Fruit fly (Drosophila melanogaster) ovary, adult (tissue): ENCODE results near the gene Polr2D.

Experiments
- CG17801 ChIP-seq: fragments of 200-800 bp; optimal IDR thresholded peaks from 2 replicates; lab custom pipeline; 2019; ENCODE audit warnings: missing biosample characterization, mild to moderate bottlenecking, missing genetic modification characterization, moderate library complexity; ENCODE audit not compliant: partially characterized antibody

The Polr2D gene

dm6 chr3R:18255281-18255680, at the start of gene Polr2D, which contains the start of the genes Ada2a, Tgs1 and moi:
Gene Polr2D, minus strand, starts transcription at chr3R:18255487.
Gene Ada2a, minus strand, starts transcription at chr3R:18255487.
Gene Tgs1, plus strand, starts transcription at chr3R:18255530.
Gene moi, plus strand, starts transcription at chr3R:18255530.
- TF ChIP-seq CG17801 (GFP tag; lab: Kevin White, UChicago) = peak; percentile 23

dm6 chr3R:18302749-18303148, 47.5 kb upstream of the Polr2D start, which contains the start of gene CG7126:
Gene CG7126, minus strand, starts transcription at chr3R:18302849.
- no peak for TF ChIP-seq CG17801 (GFP tag; lab: Kevin White, UChicago)

DNA sequence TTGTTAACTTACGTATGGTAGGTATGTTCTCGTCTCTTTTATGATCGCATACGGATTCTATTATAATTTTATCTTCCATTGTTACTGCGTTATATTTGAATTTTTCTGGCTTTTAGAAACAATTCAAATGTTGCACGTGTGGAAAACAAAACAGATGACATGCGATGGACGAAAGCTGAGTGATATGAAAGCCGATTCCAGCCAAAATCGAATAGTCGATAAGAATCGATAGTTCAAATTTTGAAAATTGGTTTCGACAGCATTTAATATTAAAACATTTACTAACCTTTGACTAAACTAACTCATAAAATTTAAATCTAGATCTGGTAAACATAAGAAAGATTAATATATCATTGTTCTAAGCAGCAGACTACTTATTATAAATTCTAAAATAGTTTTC, 46.3 kb upstream of the Polr2D start, which contains the start of gene Polr1E:
Polr1E (minus strand) TSS at position 160 of the 400 bp plus-strand sequence.
- no peak for TF ChIP-seq CG17801 (GFP tag; lab: Kevin White, UChicago)

DNA sequence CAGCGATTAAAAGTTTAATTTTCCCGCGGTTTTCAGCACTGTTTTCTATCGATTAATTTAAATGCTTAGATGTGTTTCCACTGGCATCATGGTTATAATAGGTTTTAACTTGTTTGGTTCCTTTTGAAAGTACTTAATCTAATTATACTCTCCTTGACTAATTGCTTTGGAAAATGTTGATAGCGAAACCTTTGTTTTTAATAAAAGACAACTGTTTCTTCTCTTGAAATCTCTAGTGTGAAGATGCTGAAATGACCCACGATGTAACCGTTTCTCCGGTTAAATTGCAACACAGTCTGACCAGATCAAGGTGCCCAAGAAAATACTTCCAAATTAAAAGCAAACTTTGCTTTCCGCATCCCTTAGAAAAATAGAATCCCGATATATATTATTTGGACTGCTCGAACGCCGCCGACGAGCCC, 43.6 kb upstream of the Polr2D start, which contains the start of gene Dlc90F:
Dlc90F (plus strand) TSS at position 330 of the 422 bp plus-strand sequence.
- no peak for TF ChIP-seq CG17801 (GFP tag; lab: Kevin White, UChicago)

DNA sequence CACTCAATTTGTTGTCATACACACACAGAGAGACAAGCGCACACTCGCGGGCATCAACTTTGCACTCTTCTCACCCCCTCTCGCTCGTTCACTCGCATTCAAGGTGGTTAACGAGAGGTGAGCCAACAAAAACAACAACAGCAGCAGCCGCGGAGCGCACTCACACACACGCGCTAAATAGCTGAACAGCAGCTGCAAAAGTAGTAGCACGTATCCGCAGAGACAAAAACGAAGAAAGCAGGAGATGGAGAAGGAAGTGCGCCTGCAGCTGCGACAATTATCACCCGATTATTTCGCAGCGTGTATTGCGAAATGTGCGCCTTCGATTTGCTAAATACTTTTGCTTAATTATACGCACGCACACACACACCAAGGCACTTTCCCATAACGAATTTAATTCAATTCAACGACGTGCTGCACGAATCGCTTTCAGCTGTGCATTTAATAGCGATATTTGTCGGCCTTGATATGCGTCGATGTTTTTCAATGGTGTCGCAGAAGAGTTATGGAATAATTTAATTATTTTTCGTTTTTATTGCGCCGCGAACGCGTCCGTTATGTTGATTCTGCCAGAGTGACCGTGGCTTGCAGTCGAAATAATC, 43.1 kb upstream of the Polr2D start:
- no peak for TF ChIP-seq CG17801 (GFP tag; lab: Kevin White, UChicago)

DNA sequence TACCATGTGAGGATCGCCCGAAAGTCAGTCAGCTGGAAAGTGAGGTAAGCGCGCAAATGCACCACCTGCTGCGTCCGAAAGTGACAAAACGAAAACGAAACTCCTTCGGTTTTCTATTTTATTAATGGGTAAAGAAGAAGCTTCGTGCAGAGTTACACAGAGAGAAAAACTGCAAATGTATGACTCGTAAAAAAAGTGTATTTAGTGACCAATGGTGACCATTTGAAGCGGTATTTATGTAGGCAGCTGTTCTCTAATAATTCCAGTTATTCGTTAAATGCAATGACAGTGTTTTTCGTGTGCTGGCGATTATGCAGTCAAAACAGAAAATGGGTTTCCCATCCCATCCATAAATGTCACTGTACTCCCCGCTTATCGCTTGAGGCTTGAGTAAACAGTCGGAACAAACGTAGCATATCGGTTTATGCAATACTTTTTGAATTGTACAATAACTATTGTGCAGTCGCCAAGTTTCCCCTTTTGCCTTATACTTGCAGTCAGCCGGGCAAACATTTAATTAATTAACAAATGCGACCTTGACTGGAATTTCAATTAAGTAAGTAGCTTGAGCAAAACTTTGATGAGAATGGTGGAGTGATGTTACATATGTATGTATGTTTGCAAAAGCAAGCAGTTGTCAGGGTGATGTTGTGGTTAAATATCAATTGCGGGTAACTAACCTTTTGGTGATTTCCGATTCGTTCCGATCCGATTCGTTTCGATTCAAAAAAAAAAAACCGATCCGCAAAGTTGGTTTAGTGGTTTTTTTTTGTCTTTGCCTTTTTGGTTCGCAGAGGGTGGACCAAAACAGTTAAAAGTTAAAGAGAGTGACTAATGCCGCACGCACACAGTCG, 42.4 kb upstream of the Polr2D start:
- TF ChIP-seq CG17801 (GFP tag; lab: Kevin White, UChicago) = no peak

DNA sequence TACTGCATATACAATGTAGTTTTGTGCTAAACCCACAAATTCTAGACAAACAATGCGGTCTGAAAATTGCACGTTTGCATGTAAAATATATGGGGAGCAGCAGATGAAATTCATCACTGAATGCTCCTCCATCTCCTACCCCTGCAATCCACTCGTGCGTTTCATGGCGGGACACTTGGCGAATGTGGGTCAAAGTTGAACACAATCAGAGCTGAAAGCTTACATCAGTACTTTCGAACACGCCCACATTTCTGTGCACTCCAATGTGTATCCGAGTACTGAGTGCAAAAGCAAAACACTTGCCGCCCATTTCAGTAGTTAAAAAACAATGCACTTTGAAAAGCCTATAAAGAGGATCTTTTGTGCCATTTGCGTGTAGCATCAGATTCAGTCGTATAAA, 41.5 kb upstream of the Polr2D start:
- no peak for TF ChIP-seq CG17801 (GFP tag; lab: Kevin White, UChicago)

dm6 chr3R:18296084-18296483, 40.8 kb upstream of the Polr2D start:
- TF ChIP-seq CG17801 (GFP tag; lab: Kevin White, UChicago) = no peak

- no peak for TF ChIP-seq CG17801 (GFP tag; lab: Kevin White, UChicago)
Observed at dm6 chr3R:18295262-18295944, 40.1 kb upstream of the Polr2D start.

- TF ChIP-seq CG17801 (GFP tag; lab: Kevin White, UChicago) = no peak
Observed at dm6 chr3R:18294488-18294887, 39.2 kb upstream of the Polr2D start.

dm6 chr3R:18292371-18292770, 37.1 kb upstream of the Polr2D start:
- no peak for TF ChIP-seq CG17801 (GFP tag; lab: Kevin White, UChicago)

DNA sequence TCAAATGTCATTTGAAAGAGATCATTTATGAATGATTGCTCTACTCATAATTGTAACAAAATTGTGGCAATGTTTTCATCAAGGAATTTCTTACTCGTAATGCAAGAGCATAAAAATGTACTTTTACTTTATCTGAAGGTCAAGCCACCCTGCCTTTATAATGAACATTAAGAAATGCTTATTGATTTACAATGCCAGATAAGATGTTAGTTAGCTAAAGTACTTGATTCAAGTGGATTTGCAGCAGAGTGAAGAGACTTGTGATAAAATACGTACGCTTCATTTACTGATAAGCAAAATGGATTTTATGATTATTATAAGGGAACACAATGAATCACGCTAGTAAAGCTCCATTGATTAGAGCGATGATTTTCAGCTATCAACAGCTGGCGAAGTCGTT, 36.5 kb upstream of the Polr2D start:
- TF ChIP-seq CG17801 (GFP tag; lab: Kevin White, UChicago) = no peak

dm6 chr3R:18288677-18289076, 33.4 kb upstream of the Polr2D start, which contains the start of gene CG7131:
Gene CG7131, minus strand, starts transcription at chr3R:18288777.
- TF ChIP-seq CG17801 (GFP tag; lab: Kevin White, UChicago) = no peak

dm6 chr3R:18283441-18283840, 28.2 kb upstream of the Polr2D start, which contains the start of the genes CG14312 and CG8064:
Gene CG14312, minus strand, starts transcription at chr3R:18283528.
Gene CG8064, plus strand, starts transcription at chr3R:18283660.
- TF ChIP-seq CG17801 (GFP tag; lab: Kevin White, UChicago) = no peak
